Worm (Caenorhabditis elegans): ENCODE data around the gene melo-3.

- no peak for TF ChIP-seq him-1 (tag; optimal IDR thresholded peaks at IDR 0.05)
- TF ChIP-seq dao-5 (tag; optimal IDR thresholded peaks at IDR 0.05), result no peak
- TF ChIP-seq W03F9.2 (tag; optimal IDR thresholded peaks at IDR 0.05), result no peak
These were observed 37.1 kb downstream of the melo-3 start, which contains the start of gene T01C3.11 for ce11 chrV:14999485-15000023.
